Fruit fly (Drosophila melanogaster): ENCODE results near the gene ND-B22.

The ND-B22 gene

DNA sequence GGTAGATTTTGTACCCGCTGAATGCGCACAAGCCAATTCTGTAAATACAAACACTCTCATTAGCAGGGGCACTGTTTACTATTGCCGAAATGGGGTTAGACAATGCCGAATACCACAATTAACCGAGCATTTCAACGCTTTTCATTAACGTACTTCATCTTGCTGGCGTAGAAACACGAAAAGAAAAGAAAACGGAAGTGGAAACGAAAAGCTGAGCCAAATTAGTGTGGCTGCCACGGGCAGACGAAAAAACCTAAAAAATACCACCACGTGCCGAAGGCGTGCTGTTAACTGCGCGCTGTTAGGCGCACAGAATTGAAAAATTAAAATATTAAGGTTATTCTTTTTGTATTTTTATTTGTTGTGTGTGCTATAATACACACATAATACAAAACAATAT is 24.0 kb upstream of the ND-B22 start, which contains the start of gene RpL24 (continued):
- TF ChIP-seq Oaz (GFP tag; IDR thresholded peaks at IDR 0.05) (peak; percentile 58), bbx (GFP tag; IDR thresholded peaks at IDR 0.05; ENCODE audit: partially characterized antibody) (peak; percentile 29; the same call in 1 of the 2 replicates), crp (GFP tag; optimal IDR thresholded peaks at IDR 0.05) (peak in 1 of 2 experiments; percentile 63), Nf-YA (GFP tag; IDR thresholded peaks at IDR 0.05) (peak; percentile 83), eve (GFP tag; optimal IDR thresholded peaks at IDR 0.05) (no peak), ci (GFP tag; IDR thresholded peaks at IDR 0.05) (peak; percentile 99), NfI (GFP tag; optimal IDR thresholded peaks at IDR 0.05) (peak; percentile 96), br (optimal IDR thresholded peaks at IDR 0.05) (no peak), CrebB (tag; optimal IDR thresholded peaks at IDR 0.05) (peak; percentile 93), Scr (GFP tag; IDR thresholded peaks at IDR 0.05; ENCODE audit: partially characterized antibody) (no peak; the same call in 1 of the 2 replicates), ab (GFP tag; optimal IDR thresholded peaks at IDR 0.05) (peak; percentile 40), CG6854 (GFP tag; optimal IDR thresholded peaks at IDR 0.05) (peak; percentile 95), Side (GFP tag; optimal IDR thresholded peaks at IDR 0.05) (peak; percentile 93), CG3847 (GFP tag; IDR thresholded peaks at IDR 0.05) (peak; percentile 87), Drgx (GFP tag; IDR thresholded peaks at IDR 0.05) (peak; percentile 36), Eip74EF (GFP tag; optimal IDR thresholded peaks at IDR 0.05) (peak in 1 of 2 experiments; percentile 88), CG32772 (GFP tag; IDR thresholded peaks at IDR 0.05) (peak; percentile 67), bsh (GFP tag; optimal IDR thresholded peaks at IDR 0.05) (peak; percentile 74 to 84), CG1024 (GFP tag; IDR thresholded peaks at IDR 0.05) (peak; percentile 77), HLH3B (GFP tag; IDR thresholded peaks at IDR 0.05) (peak; percentile 78), CG15696 (tag; optimal IDR thresholded peaks at IDR 0.05) (peak; percentile 50), eyg (GFP tag; optimal IDR thresholded peaks at IDR 0.05) (peak; percentile 88), CG7786 (GFP tag; optimal IDR thresholded peaks at IDR 0.05) (peak; percentile 56), dm (GFP tag; optimal IDR thresholded peaks at IDR 0.05) (peak; percentile 99), Atf6 (GFP tag; IDR thresholded peaks at IDR 0.05) (peak; percentile 90), fru (optimal IDR thresholded peaks at IDR 0.05) (no peak), CG18764 (GFP tag; optimal IDR thresholded peaks at IDR 0.05) (peak; percentile 89), CG2875 (GFP tag; optimal IDR thresholded peaks at IDR 0.05) (peak; percentile 92), CG8359 (GFP tag; optimal IDR thresholded peaks at IDR 0.05; ENCODE audit: borderline replicate concordance) (peak; percentile 85), CG13123 (GFP tag; optimal IDR thresholded peaks at IDR 0.05) (peak; percentile 83), sqz (GFP tag; optimal IDR thresholded peaks at IDR 0.05) (peak; percentile 92), CG17612 (GFP tag; IDR thresholded peaks at IDR 0.05) (peak; percentile 71; the same call in 1 of the 2 replicates), CG15514 (GFP tag; optimal IDR thresholded peaks at IDR 0.05) (peak; percentile 94), sc (optimal IDR thresholded peaks at IDR 0.05) (no peak), sc (GFP tag; optimal IDR thresholded peaks at IDR 0.05) (peak; percentile 88), Doc2 (GFP tag; IDR thresholded peaks at IDR 0.05) (no peak), HLHmδ (GFP tag; optimal IDR thresholded peaks at IDR 0.05) (peak; percentile 94), lilli (GFP tag; optimal IDR thresholded peaks at IDR 0.05) (peak; percentile 88), yki (optimal IDR thresholded peaks at IDR 0.05) (no peak), maf-S (GFP tag; optimal IDR thresholded peaks at IDR 0.05) (peak; percentile 90), CG6791 (GFP tag; IDR thresholded peaks at IDR 0.05; ENCODE audit: partially characterized antibody) (0 out of 3 replicates have a peak, but pooled peaks have one; percentile 29), gt (GFP tag; IDR thresholded peaks at IDR 0.05) (no peak), CG4404 (GFP tag; IDR thresholded peaks at IDR 0.05) (no peak), CG7963 (GFP tag; IDR thresholded peaks at IDR 0.05; ENCODE audit: partially characterized antibody) (no peak), Asciz (GFP tag; optimal IDR thresholded peaks at IDR 0.05) (peak; percentile 95), CG2678 (tag; optimal IDR thresholded peaks at IDR 0.05) (peak; percentile 82), CG12236 (GFP tag; optimal IDR thresholded peaks at IDR 0.05) (peak; percentile 92), CG2120 (GFP tag; optimal IDR thresholded peaks at IDR 0.05) (peak; percentile 73), nmo (GFP tag; optimal IDR thresholded peaks at IDR 0.05) (peak; percentile 86), dpn (GFP tag; optimal IDR thresholded peaks at IDR 0.05) (peak; percentile 80 to 92), CG18476 (GFP tag; optimal IDR thresholded peaks at IDR 0.05) (peak; percentile 63)

All from whole organism, embryonic.